Worm (Caenorhabditis elegans): ENCODE data around the gene srh-283.

DNA sequence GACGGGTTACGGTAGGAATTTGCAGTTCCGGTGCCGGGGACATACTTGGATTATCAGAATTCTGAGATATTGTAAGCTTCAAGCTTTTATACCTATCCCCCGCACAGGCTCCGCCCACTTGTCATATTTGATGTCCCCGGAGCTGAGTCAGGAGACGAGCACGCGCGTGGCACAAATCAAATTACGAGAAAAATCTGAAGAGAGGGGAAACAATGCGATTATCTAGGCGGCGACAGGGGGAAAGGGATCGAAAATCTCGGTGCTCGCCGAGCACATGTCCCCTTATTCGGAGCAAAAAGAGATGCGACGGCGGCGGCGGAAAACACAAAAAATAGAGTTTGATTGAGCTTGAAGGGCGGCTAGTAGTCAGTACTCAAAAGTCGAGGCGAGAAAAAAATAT lies 16.0 kb upstream of the srh-283 start, which contains the start of gene R12G8.1:
- TF ChIP-seq nhr-11 (tag; optimal IDR thresholded peaks at IDR 0.05) (no peak), ceh-9 (tag; optimal IDR thresholded peaks at IDR 0.05) (no peak), lin-39 (tag; optimal IDR thresholded peaks at IDR 0.05) (no peak), zag-1 (tag; optimal IDR thresholded peaks at IDR 0.05) (no peak), pqm-1 (tag; optimal IDR thresholded peaks at IDR 0.05) (no peak), nhr-76 (tag; optimal IDR thresholded peaks at IDR 0.05) (no peak), nhr-43 (tag; optimal IDR thresholded peaks at IDR 0.05; ENCODE audit: poor library complexity, severe bottlenecking) (no peak), elt-3 (tag; optimal IDR thresholded peaks at IDR 0.05) (no peak)

Data from whole organism, L3 larva.